Fruit fly (Drosophila melanogaster) whole organism, adult: ENCODE data around the gene Elys.

Source experiments
- CG11617 ChIP-seq: fragments of 200-800 bp; sonication (Bioruptor generic); optimal IDR thresholded peaks from 2 replicates; lab custom pipeline; 2017; ENCODE audit warnings: mild to moderate bottlenecking, missing biosample characterization, missing genetic modification reagents, missing genetic modification characterization
- CG12768 ChIP-seq: fragments of 200-800 bp; sonication (Bioruptor generic); optimal IDR thresholded peaks from 2 replicates; lab custom pipeline; 2017; ENCODE audit warnings: missing biosample characterization, missing genetic modification characterization, mild to moderate bottlenecking, moderate library complexity, missing genetic modification reagents
- CG14711 ChIP-seq: fragments of 200-800 bp; sonication (Bioruptor generic); optimal IDR thresholded peaks from 2 replicates; lab custom pipeline; 2018; ENCODE audit warnings: missing biosample characterization, mild to moderate bottlenecking, missing genetic modification characterization, moderate library complexity
- CG1620 ChIP-seq: fragments of 200-800 bp; sonication (Bioruptor generic); optimal IDR thresholded peaks from 2 replicates; lab custom pipeline; 2016; ENCODE audit warnings: missing biosample characterization, missing genetic modification characterization
- CG33017 ChIP-seq: fragments of 200-800 bp; sonication (Bioruptor generic); optimal IDR thresholded peaks from 2 replicates; lab custom pipeline; 2018; ENCODE audit warnings: missing biosample characterization, mild to moderate bottlenecking, missing genetic modification characterization, moderate library complexity
- CG5204 ChIP-seq: fragments of 200-800 bp; sonication (Bioruptor generic); optimal IDR thresholded peaks from 2 replicates; lab custom pipeline; 2016; ENCODE audit warnings: missing biosample characterization, missing genetic modification characterization
- CG7045 ChIP-seq: fragments of 200-800 bp; sonication (Bioruptor generic); optimal IDR thresholded peaks from 2 replicates; lab custom pipeline; 2017; ENCODE audit warnings: missing biosample characterization, mild to moderate bottlenecking, missing genetic modification characterization
- CG7101 ChIP-seq: fragments of 200-800 bp; sonication (Bioruptor generic); optimal IDR thresholded peaks from 2 replicates; lab custom pipeline; 2018; ENCODE audit warnings: missing biosample characterization, mild to moderate bottlenecking, missing genetic modification characterization, moderate library complexity
- Clk ChIP-seq: fragments of 200-800 bp; sonication (Bioruptor generic); optimal IDR thresholded peaks from 2 replicates; lab custom pipeline; 2017; ENCODE audit warnings: missing biosample characterization, missing genetic modification characterization
- Crg-1 ChIP-seq: fragments of 200-800 bp; sonication (Bioruptor generic); optimal IDR thresholded peaks from 2 replicates; lab custom pipeline; 2016; ENCODE audit warnings: missing biosample characterization, missing genetic modification characterization
- Hr96 ChIP-seq: fragments of 200-800 bp; sonication (Bioruptor generic); optimal IDR thresholded peaks from 2 replicates; lab custom pipeline; 2016; ENCODE audit warnings: missing biosample characterization, missing genetic modification characterization
- Mnt ChIP-seq: fragments of 200-800 bp; sonication (Bioruptor generic); optimal IDR thresholded peaks from 2 replicates; lab custom pipeline; 2016; ENCODE audit warnings: missing biosample characterization, mild to moderate bottlenecking, missing genetic modification characterization
- bab1 ChIP-seq: fragments of 200-800 bp; sonication (Bioruptor generic); optimal IDR thresholded peaks from 3 replicates; lab custom pipeline; 2019; ENCODE audit warnings: missing biosample characterization, mild to moderate bottlenecking, missing genetic modification characterization, moderate library complexity
- cic ChIP-seq: fragments of 200-800 bp; sonication (Bioruptor generic); optimal IDR thresholded peaks from 2 replicates; lab custom pipeline; 2017; ENCODE audit warnings: missing biosample characterization, mild to moderate bottlenecking, missing genetic modification characterization, moderate library complexity
- cnc ChIP-seq, 2 experiments: fragments of >200 bp; optimal IDR thresholded peaks; 2 replicates each; lab custom pipeline; 2017
- kay ChIP-seq: fragments of 200-800 bp; sonication (Bioruptor generic); peaks from one replicate; lab custom pipeline; 2016; ENCODE audit warnings: missing biosample characterization, missing genetic modification characterization, borderline replicate concordance
- ovo ChIP-seq: fragments of 200-800 bp; sonication (Bioruptor generic); optimal IDR thresholded peaks from 2 replicates; lab custom pipeline; 2016; ENCODE audit warnings: missing biosample characterization, missing genetic modification characterization
- pad ChIP-seq: fragments of 200-800 bp; sonication (Bioruptor generic); optimal IDR thresholded peaks from 3 replicates; lab custom pipeline; 2017; ENCODE audit warnings: missing biosample characterization, missing genetic modification characterization, mild to moderate bottlenecking, moderate library complexity, missing genetic modification reagents
- tj ChIP-seq: fragments of 200-800 bp; sonication (Bioruptor generic); optimal IDR thresholded peaks from 3 replicates; lab custom pipeline; 2017; ENCODE audit warnings: missing biosample characterization, mild to moderate bottlenecking, missing genetic modification characterization, moderate library complexity
- toe ChIP-seq: fragments of 200-800 bp; sonication (Bioruptor generic); optimal IDR thresholded peaks from 2 replicates; lab custom pipeline; 2016; ENCODE audit warnings: missing biosample characterization, missing genetic modification characterization

Elys gene

DNA sequence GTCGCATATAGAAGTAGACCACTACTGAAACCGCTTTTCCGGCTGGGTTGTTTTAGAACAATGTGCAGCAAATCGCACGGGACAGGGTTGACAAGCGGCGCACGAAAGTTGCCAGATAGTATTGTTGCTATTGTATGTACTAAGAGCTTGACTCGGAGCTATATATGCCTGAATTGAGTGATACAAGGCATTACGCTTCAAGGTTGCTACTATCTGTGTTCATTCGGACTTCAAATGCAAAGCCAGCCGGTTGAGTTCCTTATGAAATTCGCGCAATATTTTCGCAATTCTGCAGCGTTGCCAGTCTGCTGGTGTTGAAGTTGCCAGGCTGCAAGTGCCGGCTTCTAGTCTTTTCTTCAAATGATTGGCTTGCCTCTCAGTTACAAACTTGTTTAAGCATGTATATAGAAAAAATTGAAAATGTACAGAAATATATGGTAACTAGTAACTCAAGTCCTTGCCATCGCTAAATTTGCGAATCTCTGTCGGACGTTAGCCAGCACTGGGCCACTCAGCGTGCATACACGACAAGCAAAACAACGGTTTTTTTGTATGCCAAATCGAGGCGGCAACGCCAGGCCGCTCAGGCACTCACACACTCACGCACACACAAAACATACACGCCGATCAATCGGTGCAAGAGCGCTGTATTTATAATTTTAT, at the start of gene Elys, which contains the start of gene Ranbp21:
TSS of gene Elys (plus strand) at position 549 of the 663 bp plus-strand sequence.
TSS of gene Ranbp21 (minus strand) at position 513 of the 663 bp plus-strand sequence.
- no peak for TF ChIP-seq cnc (optimal IDR thresholded peaks at IDR 0.05; lab: Kevin White, UChicago)
- TF ChIP-seq pad (GFP tag; lab: Kevin White, UChicago) = peak; percentile 71
- peak; percentile 55 for TF ChIP-seq CG11617 (GFP tag; lab: Kevin White, UChicago)
- TF ChIP-seq CG5204 (GFP tag; lab: Kevin White, UChicago) = no peak
- TF ChIP-seq CG12768 = peak; percentile 21
- peak; percentile 66 for TF ChIP-seq Mnt (GFP tag; lab: Kevin White, UChicago)
- no peak for TF ChIP-seq Hr96 (GFP tag; lab: Kevin White, UChicago)
- TF ChIP-seq CG7101 (tag; lab: Kevin White, UChicago) = peak; percentile 58
- no peak for TF ChIP-seq CG7045 (GFP tag; lab: Kevin White, UChicago)
- no peak for TF ChIP-seq bab1 (GFP tag; lab: Kevin White, UChicago)
- no peak for TF ChIP-seq cic (GFP tag; lab: Kevin White, UChicago)
- TF ChIP-seq ovo (GFP tag; lab: Kevin White, UChicago) = peak; percentile 87
- peak; percentile 56 for TF ChIP-seq Crg-1 (GFP tag; lab: Kevin White, UChicago)
- peak; percentile 53 for TF ChIP-seq tj (GFP tag; lab: Kevin White, UChicago)
- peak; percentile 81 for TF ChIP-seq CG1620 (GFP tag; lab: Kevin White, UChicago)
- TF ChIP-seq CG14711 (tag; lab: Kevin White, UChicago) = peak; percentile 93
- TF ChIP-seq Clk (GFP tag; lab: Kevin White, UChicago) = peak; percentile 3

DNA sequence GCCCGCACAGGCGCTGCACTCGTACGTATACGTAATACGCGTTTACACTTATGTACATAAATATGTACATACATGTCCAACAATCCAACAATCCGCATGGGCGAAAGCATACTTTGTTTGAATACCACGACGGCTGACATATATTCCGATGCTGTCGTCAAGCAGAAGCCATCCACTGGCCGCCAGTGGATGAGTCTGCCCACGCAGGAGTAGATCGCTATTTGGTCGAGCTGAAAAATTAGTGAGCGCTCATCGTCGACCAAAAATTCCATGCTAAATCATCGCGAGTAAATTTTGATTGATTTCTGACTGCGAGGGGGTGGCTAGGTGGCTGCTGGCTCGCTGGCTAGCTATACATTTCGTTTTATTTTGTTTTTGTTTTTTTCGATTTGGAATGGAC, 49.6 kb upstream of the Elys start:
- TF ChIP-seq CG12768 = no peak
- no peak for TF ChIP-seq CG7045 (GFP tag; lab: Kevin White, UChicago)
- no peak for TF ChIP-seq CG33017
- TF ChIP-seq cic (GFP tag; lab: Kevin White, UChicago) = no peak
- no peak for TF ChIP-seq kay (GFP tag; lab: Kevin White, UChicago)
- no peak for TF ChIP-seq pad (GFP tag; lab: Kevin White, UChicago)
- TF ChIP-seq CG5204 (GFP tag; lab: Kevin White, UChicago) = no peak
- TF ChIP-seq Hr96 (GFP tag; lab: Kevin White, UChicago) = no peak

DNA sequence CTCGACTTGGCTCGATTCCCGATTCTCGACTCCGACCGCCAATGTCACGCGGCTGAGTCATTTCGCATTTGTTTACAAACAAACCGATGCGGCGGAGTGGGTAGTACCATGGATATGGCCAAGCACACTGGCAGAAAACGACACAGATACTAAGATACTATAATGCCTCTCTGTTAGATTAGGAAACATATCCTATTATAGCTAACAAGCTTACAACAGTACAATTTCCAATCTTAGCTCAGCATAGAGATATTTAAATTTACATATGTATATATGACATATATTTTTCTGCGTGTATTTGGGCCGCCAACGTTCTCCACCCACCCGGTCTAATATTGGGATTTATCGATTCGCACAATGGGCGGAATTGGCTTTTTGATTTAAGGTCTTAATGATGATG, 48.2 kb upstream of the Elys start:
- TF ChIP-seq CG7045 (GFP tag; lab: Kevin White, UChicago) (peak; percentile 14), toe (GFP tag; lab: Kevin White, UChicago) (no peak), CG5204 (GFP tag; lab: Kevin White, UChicago) (peak; percentile 2)

DNA sequence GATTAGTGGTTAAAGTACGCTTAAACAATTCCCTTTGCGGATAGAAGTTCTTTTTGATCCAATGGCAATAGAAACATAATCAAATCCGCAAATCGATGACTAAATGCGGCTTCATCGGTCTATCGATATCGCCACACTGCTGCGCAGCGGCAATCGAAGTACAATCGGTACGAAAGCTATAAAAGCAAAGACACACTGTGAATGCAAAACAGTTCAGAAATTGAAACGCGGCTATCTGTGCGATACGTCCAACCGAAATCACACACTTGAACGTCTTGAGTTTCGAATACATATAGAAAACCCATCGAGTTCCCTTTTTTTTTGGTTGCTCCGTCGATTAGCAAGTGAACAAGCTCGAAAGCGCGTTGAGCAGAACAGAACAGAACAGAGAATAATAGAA, 47.1 kb upstream of the Elys start, which contains the start of gene CG14207:
TSS of gene CG14207 (plus strand) at position 203 of the 400 bp plus-strand sequence.
- peak; percentile 17 for TF ChIP-seq CG12768
- no peak for TF ChIP-seq CG7045 (GFP tag; lab: Kevin White, UChicago)
- TF ChIP-seq CG5204 (GFP tag; lab: Kevin White, UChicago) = no peak
- TF ChIP-seq bab1 (GFP tag; lab: Kevin White, UChicago) = peak; percentile 68
- peak; percentile 20 for TF ChIP-seq tj (GFP tag; lab: Kevin White, UChicago)
- no peak for TF ChIP-seq CG33017
- peak; percentile 16 for TF ChIP-seq Crg-1 (GFP tag; lab: Kevin White, UChicago)
- no peak for TF ChIP-seq CG14711 (tag; lab: Kevin White, UChicago)
- no peak for TF ChIP-seq kay (GFP tag; lab: Kevin White, UChicago)
- TF ChIP-seq Hr96 (GFP tag; lab: Kevin White, UChicago) = no peak
- no peak for TF ChIP-seq Clk (GFP tag; lab: Kevin White, UChicago)
- TF ChIP-seq CG11617 (GFP tag; lab: Kevin White, UChicago) = no peak
- TF ChIP-seq cic (GFP tag; lab: Kevin White, UChicago) = peak; percentile 16
- TF ChIP-seq cnc (optimal IDR thresholded peaks at IDR 0.05; lab: Kevin White, UChicago) = no peak
- peak; percentile 55 for TF ChIP-seq CG1620 (GFP tag; lab: Kevin White, UChicago)
- TF ChIP-seq toe (GFP tag; lab: Kevin White, UChicago) = no peak
- peak; percentile 59 for TF ChIP-seq Mnt (GFP tag; lab: Kevin White, UChicago)
- peak; percentile 44 for TF ChIP-seq CG7101 (tag; lab: Kevin White, UChicago)
- TF ChIP-seq pad (GFP tag; lab: Kevin White, UChicago) = no peak
- peak; percentile 7 for TF ChIP-seq ovo (GFP tag; lab: Kevin White, UChicago)

DNA sequence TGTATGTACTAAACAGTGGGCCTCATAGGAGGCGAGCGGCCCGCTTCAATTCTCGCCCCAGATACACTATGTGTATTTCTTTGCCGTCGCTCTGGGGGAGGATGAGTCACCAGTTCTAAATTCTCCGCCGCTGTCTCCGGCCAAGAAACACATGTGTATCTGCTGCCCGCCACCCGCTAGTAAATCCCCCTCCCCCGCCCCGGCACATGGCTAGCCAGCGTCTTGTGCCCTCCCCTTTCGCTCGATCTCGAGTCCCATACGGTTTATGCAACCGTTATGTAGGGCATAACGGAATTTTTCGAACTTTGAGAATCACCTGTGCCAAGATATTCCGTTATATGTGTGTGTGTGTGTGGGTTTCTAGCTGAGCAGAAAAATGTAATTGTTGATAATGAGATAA, 46.2 kb upstream of the Elys start:
- TF ChIP-seq tj (GFP tag; lab: Kevin White, UChicago) (no peak), ovo (GFP tag; lab: Kevin White, UChicago) (peak; percentile 96), pad (GFP tag; lab: Kevin White, UChicago) (peak; percentile 51), CG11617 (GFP tag; lab: Kevin White, UChicago) (no peak), toe (GFP tag; lab: Kevin White, UChicago) (no peak), CG7045 (GFP tag; lab: Kevin White, UChicago) (no peak)

DNA sequence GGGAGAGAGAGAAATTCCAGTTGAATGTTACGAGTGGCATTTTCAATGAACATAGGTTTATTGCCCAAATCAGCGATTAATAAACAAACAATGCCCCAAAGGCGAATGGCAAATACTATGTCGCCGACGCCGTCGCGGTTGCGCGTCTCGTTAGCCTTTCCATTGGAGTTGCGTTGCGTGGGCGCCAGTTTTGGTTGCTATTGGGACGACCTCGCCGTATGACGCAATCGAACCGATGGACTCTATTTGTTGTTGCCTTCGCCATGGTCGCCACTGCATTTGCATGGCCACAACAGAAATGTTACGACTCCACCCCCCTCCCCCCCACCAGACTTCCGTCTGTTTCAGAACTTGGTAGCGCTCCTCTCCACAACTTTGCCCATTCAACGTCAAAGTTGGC, 45.5 kb upstream of the Elys start:
- no peak for TF ChIP-seq Clk (GFP tag; lab: Kevin White, UChicago)
- TF ChIP-seq CG33017 = no peak
- TF ChIP-seq cnc (optimal IDR thresholded peaks at IDR 0.05; lab: Kevin White, UChicago) = no peak
